Fruit fly (Drosophila melanogaster): ENCODE measurements around the gene Hsp22.
A peak's percentile ranks its signal among the peaks of the same experiment; 100 is the strongest.

Gene Hsp22

DNA sequence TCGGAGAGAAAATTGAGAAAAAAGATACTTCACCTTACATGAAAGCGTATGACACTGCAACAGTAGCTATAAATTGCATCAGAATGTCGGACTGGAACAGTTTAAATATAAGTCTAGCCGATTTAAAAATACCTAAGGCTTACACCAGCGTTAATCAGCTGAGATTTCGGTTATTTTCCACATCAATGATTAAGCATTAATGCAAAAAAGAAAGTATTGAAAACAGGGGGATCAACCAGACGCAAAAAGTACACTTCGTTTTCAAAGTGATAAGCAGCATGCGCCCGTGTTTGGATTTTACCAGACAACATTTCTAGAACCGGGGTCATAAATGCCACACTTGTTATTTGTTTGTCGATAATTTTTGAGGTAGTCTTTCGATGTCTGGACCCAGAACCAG, 49.4 kb downstream of the Hsp22 start:
- TF ChIP-seq N (GFP tag; optimal IDR thresholded peaks at IDR 0.05) (no peak), tai (GFP tag; optimal IDR thresholded peaks at IDR 0.05) (no peak), OdsH (GFP tag; optimal IDR thresholded peaks at IDR 0.05) (no peak), Rel (GFP tag; optimal IDR thresholded peaks at IDR 0.05) (no peak), Rel (tag; optimal IDR thresholded peaks at IDR 0.05) (peak; percentile 90)

DNA sequence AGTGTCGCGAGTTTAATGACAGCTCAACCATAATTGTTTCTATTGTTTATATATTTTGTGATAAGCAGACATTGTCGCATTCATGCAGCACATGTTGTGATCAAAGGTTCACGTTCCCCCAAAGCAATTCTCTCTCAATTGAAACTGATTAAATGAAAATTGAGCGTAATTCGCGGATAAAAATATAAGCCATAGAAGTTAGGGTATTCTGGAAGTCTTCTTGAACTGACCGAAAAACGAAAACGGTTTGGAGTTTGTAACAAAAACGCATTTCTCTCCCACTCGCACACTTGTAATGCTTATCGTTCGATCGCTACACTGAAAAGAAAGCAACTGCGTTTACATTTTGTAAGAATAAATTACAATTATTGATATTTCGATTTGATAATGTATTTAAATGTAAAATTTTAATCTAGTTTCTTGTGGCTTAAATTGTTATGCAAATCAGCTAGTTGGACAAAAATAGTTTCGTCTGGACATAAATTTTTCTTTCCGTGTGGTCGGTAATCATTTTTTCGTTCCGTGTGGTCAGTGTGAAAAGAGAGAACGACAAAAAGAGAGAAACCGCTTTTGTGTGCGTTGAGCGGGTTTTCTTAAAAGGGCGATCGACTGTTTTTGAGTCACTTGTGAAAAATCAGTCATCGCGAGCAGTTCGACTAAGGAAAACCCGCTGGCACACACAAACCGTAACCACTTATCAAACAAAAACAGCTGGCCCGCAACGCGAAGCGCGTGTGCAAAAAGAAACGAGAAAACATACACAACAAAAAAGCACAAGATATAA, 50.1 kb downstream of the Hsp22 start, which contains the start of gene aay:
aay (plus strand) TSS at position 618 of the 784 bp plus-strand sequence.
- TF ChIP-seq h (GFP tag; optimal IDR thresholded peaks at IDR 0.05) (peak; percentile 99), Jra (GFP tag; optimal IDR thresholded peaks at IDR 0.05) (peak; percentile 97), Vsx2 (GFP tag; optimal IDR thresholded peaks at IDR 0.05; ENCODE audit: partially characterized antibody) (no peak), Myc (optimal IDR thresholded peaks at IDR 0.05) (no peak), foxo (GFP tag; optimal IDR thresholded peaks at IDR 0.05) (peak; percentile 94 to 99), br (GFP tag; optimal IDR thresholded peaks at IDR 0.05) (peak; percentile 99), Dfd (GFP tag; optimal IDR thresholded peaks at IDR 0.05) (peak; percentile 94), Mio (GFP tag; optimal IDR thresholded peaks at IDR 0.05) (peak; percentile 76), dsf (GFP tag; optimal IDR thresholded peaks at IDR 0.05; ENCODE audit: borderline replicate concordance) (peak; percentile 93), psq (GFP tag; optimal IDR thresholded peaks at IDR 0.05) (peak; percentile 97), Abd-B (GFP tag; optimal IDR thresholded peaks at IDR 0.05) (no peak), fru (GFP tag; optimal IDR thresholded peaks at IDR 0.05) (peak; percentile 99), HLH106 (tag; optimal IDR thresholded peaks at IDR 0.05) (peak; percentile 98), Rel (GFP tag; optimal IDR thresholded peaks at IDR 0.05) (peak; percentile 96), Rel (tag; optimal IDR thresholded peaks at IDR 0.05) (peak; percentile 82), OdsH (GFP tag; optimal IDR thresholded peaks at IDR 0.05) (peak; percentile 98), Hnf4 (GFP tag; optimal IDR thresholded peaks at IDR 0.05) (peak; percentile 96), ey (GFP tag; optimal IDR thresholded peaks at IDR 0.05) (peak; percentile 98), sage (GFP tag; optimal IDR thresholded peaks at IDR 0.05) (peak; percentile 97), Sp1 (GFP tag; optimal IDR thresholded peaks at IDR 0.05) (peak; percentile 98), N (GFP tag; optimal IDR thresholded peaks at IDR 0.05) (no peak), jim (GFP tag; optimal IDR thresholded peaks at IDR 0.05) (no peak), lola (GFP tag; optimal IDR thresholded peaks at IDR 0.05) (no peak), CrebA (GFP tag; optimal IDR thresholded peaks at IDR 0.05; ENCODE audit: borderline replicate concordance) (no peak), Dif (GFP tag; optimal IDR thresholded peaks at IDR 0.05; ENCODE audit: partially characterized antibody) (no peak), Hr83 (GFP tag; optimal IDR thresholded peaks at IDR 0.05; ENCODE audit: poor library complexity, severe bottlenecking) (no peak), usp (GFP tag; optimal IDR thresholded peaks at IDR 0.05) (no peak), tai (GFP tag; optimal IDR thresholded peaks at IDR 0.05) (peak; percentile 92), dmrt93B (GFP tag; optimal IDR thresholded peaks at IDR 0.05) (peak; percentile 95), woc (GFP tag; optimal IDR thresholded peaks at IDR 0.05) (peak; percentile 95), pan (optimal IDR thresholded peaks at IDR 0.05) (no peak), GATAd (GFP tag; optimal IDR thresholded peaks at IDR 0.05) (peak; percentile 90), CG9705 (GFP tag; optimal IDR thresholded peaks at IDR 0.05) (peak; percentile 95), Hr78 (GFP tag; optimal IDR thresholded peaks at IDR 0.05) (no peak), rgr (GFP tag; optimal IDR thresholded peaks at IDR 0.05) (peak; percentile 99), brk (GFP tag; optimal IDR thresholded peaks at IDR 0.05) (peak; percentile 95), CG32264 (GFP tag; optimal IDR thresholded peaks at IDR 0.05) (peak; percentile 98), sv (GFP tag; optimal IDR thresholded peaks at IDR 0.05) (peak; percentile 98)

All from whole organism, wandering third instar larva.